Worm (Caenorhabditis elegans) whole organism, L4 larva: ENCODE measurements around the gene F49F1.10.

ENCODE experiments used
- ceh-20 ChIP-seq: fragments of 200-800 bp; sonication (Bioruptor generic); IDR thresholded peaks from 2 replicates; pipeline ENCODE4 v1.3.6; 2022; ENCODE audit warnings: missing genetic modification reagents, missing genetic modification characterization, missing compliant biosample characterization
- ceh-82 ChIP-seq: sonication (generic microtip); optimal IDR thresholded peaks from 2 replicates; lab custom pipeline; 2017; ENCODE audit warnings: missing biosample characterization, missing genetic modification characterization
- daf-12 ChIP-seq: fragments of 150-350 bp; optimal IDR thresholded peaks from 2 replicates; lab custom pipeline; 2014; ENCODE audit warnings: missing biosample characterization, missing genetic modification reagents, missing genetic modification characterization
- egl-27 ChIP-seq: sonication (generic microtip); optimal IDR thresholded peaks from 3 replicates; lab custom pipeline; 2017; ENCODE audit warnings: missing biosample characterization, missing genetic modification reagents, missing genetic modification characterization
- hlh-11 ChIP-seq: fragments of 200-800 bp; sonication (Bioruptor generic); optimal IDR thresholded peaks from 2 replicates; lab custom pipeline; 2018; ENCODE audit warnings: mild to moderate bottlenecking, missing genetic modification characterization, missing compliant biosample characterization
- nhr-28 ChIP-seq: fragments of 150-350 bp; optimal IDR thresholded peaks from 2 replicates; lab custom pipeline; 2014; ENCODE audit warnings: missing biosample characterization, missing genetic modification characterization

ce11 chrIV:4123083-4123482 lies 15.8 kb downstream of the F49F1.10 start, which contains the start of gene mul-1:
- no peak for TF ChIP-seq daf-12 (tag; lab: Kevin White, UChicago)
- no peak for TF ChIP-seq hlh-11 (tag; lab: Kevin White, UChicago)
- no peak for TF ChIP-seq egl-27
- TF ChIP-seq ceh-82 (tag; lab: Kevin White, UChicago), result no peak
- no peak for TF ChIP-seq ceh-20 (GFP tag; lab: Robert Waterston, UW)
- no peak for TF ChIP-seq nhr-28 (tag; lab: Kevin White, UChicago)
